Worm (Caenorhabditis elegans) whole organism, L1 larva: Measurements from ENCODE around the gene F37C12.14.

Experiments used
- alr-1 ChIP-seq: fragments of 200-800 bp; sonication (Bioruptor generic); optimal IDR thresholded peaks from 2 replicates; lab custom pipeline; 2018; ENCODE audit warnings: borderline replicate concordance, mild to moderate bottlenecking, missing genetic modification characterization, missing compliant biosample characterization
- ama-1 ChIP-seq: fragments of 150-350 bp; optimal IDR thresholded peaks from 2 replicates; lab custom pipeline; 2014
- efl-1 ChIP-seq, 4 experiments: fragments of 150-350 bp; optimal IDR thresholded peaks in 3 of 4; peaks in 1 of 4; 1 replicate in 1 of 4; 2 replicates in 3 of 4; lab custom pipeline; 2014; ENCODE audit warnings: missing biosample characterization in 2 of 4, missing genetic modification characterization in 2 of 4, missing genetic modification reagents in 2 of 4
- fkh-10 ChIP-seq: sonication (generic microtip); optimal IDR thresholded peaks from 2 replicates; lab custom pipeline; 2017; ENCODE audit warnings: missing biosample characterization, missing genetic modification reagents, missing genetic modification characterization
- pag-3 ChIP-seq: sonication (generic microtip); optimal IDR thresholded peaks from 2 replicates; lab custom pipeline; 2017; ENCODE audit warnings: missing genetic modification characterization, mild to moderate bottlenecking, missing compliant biosample characterization, antibody characterized with exemption, borderline replicate concordance; ENCODE audit not compliant: insufficient read depth
- zag-1 ChIP-seq: fragments of 150-350 bp; optimal IDR thresholded peaks from 2 replicates; lab custom pipeline; 2014; ENCODE audit warnings: missing biosample characterization, missing genetic modification characterization

DNA sequence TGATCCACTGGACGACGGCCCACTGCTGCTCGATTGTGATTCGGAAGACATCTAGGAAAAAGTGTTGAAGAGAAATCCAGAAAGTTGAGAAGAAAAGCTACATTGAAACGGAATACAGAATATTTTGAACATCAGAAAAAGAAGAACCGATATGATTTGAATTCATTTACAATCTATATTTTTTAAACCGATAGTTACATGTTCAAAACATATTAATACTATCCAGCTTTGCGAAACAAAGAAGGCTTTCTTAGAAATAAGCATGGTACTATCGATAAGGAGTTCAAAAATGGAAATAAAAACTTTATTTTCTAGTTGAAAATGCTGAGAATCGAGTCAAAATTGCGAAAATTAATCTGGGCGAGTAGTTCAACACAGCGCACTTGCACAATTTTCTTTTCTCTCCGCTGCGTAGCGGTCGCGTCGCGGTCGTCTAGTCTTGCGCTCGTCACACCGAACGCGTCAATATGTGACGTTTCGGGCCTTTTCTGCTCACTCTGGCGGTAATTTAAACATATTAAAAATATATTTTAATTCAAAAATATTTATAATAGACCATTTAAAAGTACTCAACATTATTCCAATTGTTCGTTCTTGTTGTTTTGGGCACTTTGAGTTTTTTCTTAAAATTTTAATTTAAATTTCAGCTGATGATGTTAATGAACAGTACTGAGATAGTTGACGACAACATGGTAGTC lies 23.2 kb downstream of the F37C12.14 start, which contains the start of the genes syf-2 and K04G7.1:
- peak; percentile 71 for TF ChIP-seq fkh-10 (GFP tag; lab: Kevin White, UChicago)
- TF ChIP-seq zag-1 (tag; lab: Kevin White, UChicago): peak; percentile 20
- TF ChIP-seq pag-3 (tag; lab: Kevin White, UChicago): no peak
- no peak for TF ChIP-seq alr-1 (tag; lab: Kevin White, UChicago)
- peak; percentile 56 for TF ChIP-seq ama-1 (lab: Kevin White, UChicago)
- TF ChIP-seq efl-1 (optimal IDR thresholded peaks at IDR 0.05; lab: Kevin White, UChicago): peak; percentile 88 to 93
- peak; percentile 89 to 99 for TF ChIP-seq efl-1 (GFP tag; optimal IDR thresholded peaks at IDR 0.05 in 1 of 2; lab: Kevin White, UChicago)
